Worm (Caenorhabditis elegans) whole organism, young adult: ENCODE data around the gene rpl-37.

ENCODE experiments used
- B0035.1 ChIP-seq: sonication (generic microtip); optimal IDR thresholded peaks from 2 replicates; lab custom pipeline; 2016; ENCODE audit warnings: missing genetic modification characterization, mild to moderate bottlenecking, missing compliant biosample characterization, missing genotype, missing genetic modification reagents
- B0261.1 ChIP-seq: sonication (generic microtip); optimal IDR thresholded peaks from 2 replicates; lab custom pipeline; 2016; ENCODE audit warnings: mild to moderate bottlenecking, missing genetic modification characterization, moderate library complexity, missing compliant biosample characterization
- B0336.3 ChIP-seq: fragments of 200-800 bp; sonication (Bioruptor generic); IDR thresholded peaks from 2 replicates; pipeline ENCODE4 v1.3.6; 2022; ENCODE audit warnings: missing genetic modification characterization, missing compliant biosample characterization
- C17E4.6 ChIP-seq: fragments of 200-800 bp; sonication (Bioruptor generic); IDR thresholded peaks from 2 replicates; pipeline ENCODE4 v1.3.6; 2022; ENCODE audit warnings: missing genetic modification reagents, missing genetic modification characterization, missing compliant biosample characterization
- D2030.7 ChIP-seq: fragments of 200-800 bp; sonication (Bioruptor generic); IDR thresholded peaks from 2 replicates; pipeline ENCODE4 v1.3.6; 2022; ENCODE audit warnings: missing genetic modification reagents, missing genetic modification characterization, missing compliant biosample characterization
- F10E7.11 ChIP-seq: sonication (generic microtip); optimal IDR thresholded peaks from 2 replicates; lab custom pipeline; 2017; ENCODE audit warnings: mild to moderate bottlenecking, missing genetic modification characterization, moderate library complexity, missing compliant biosample characterization
- F22D6.2 ChIP-seq: sonication (generic microtip); optimal IDR thresholded peaks from 2 replicates; lab custom pipeline; 2016; ENCODE audit warnings: mild to moderate bottlenecking, missing genetic modification characterization, missing compliant biosample characterization
- F39B2.1 ChIP-seq: fragments of 200-800 bp; sonication (Bioruptor generic); IDR thresholded peaks from 2 replicates; pipeline ENCODE4 v1.3.6; 2022; ENCODE audit warnings: missing genetic modification reagents, missing genetic modification characterization, missing compliant biosample characterization
- F52B5.7 ChIP-seq: sonication (generic microtip); optimal IDR thresholded peaks from 2 replicates; lab custom pipeline; 2016; ENCODE audit warnings: mild to moderate bottlenecking, missing genetic modification characterization, missing compliant biosample characterization
- F57A8.1 ChIP-seq: fragments of 200-800 bp; sonication (Bioruptor generic); optimal IDR thresholded peaks from 2 replicates; lab custom pipeline; 2018; ENCODE audit warnings: mild to moderate bottlenecking, missing genetic modification characterization, moderate library complexity, missing compliant biosample characterization
- K12H6.12 ChIP-seq: fragments of 200-800 bp; sonication (Bioruptor generic); optimal IDR thresholded peaks from 2 replicates; lab custom pipeline; 2018; ENCODE audit warnings: mild to moderate bottlenecking, missing genetic modification characterization, missing compliant biosample characterization
- T07F8.4 ChIP-seq: sonication (generic microtip); optimal IDR thresholded peaks from 2 replicates; lab custom pipeline; 2016; ENCODE audit warnings: mild to moderate bottlenecking, missing genetic modification characterization, moderate library complexity, missing compliant biosample characterization
- Y53G8AR.9 ChIP-seq: fragments of 200-800 bp; sonication (Bioruptor generic); conservative IDR thresholded peaks from 2 replicates; pipeline ENCODE4 v1.3.6; 2022; ENCODE audit warnings: missing genetic modification reagents, missing genetic modification characterization, missing compliant biosample characterization
- atf-7 ChIP-seq: sonication (generic microtip); optimal IDR thresholded peaks from 2 replicates; lab custom pipeline; 2017; ENCODE audit warnings: mild to moderate bottlenecking, missing genetic modification characterization, missing compliant biosample characterization
- attf-3 ChIP-seq: fragments of 200-800 bp; sonication (Bioruptor generic); conservative IDR thresholded peaks from 2 replicates; pipeline ENCODE4 v1.3.6; 2022; ENCODE audit warnings: missing genetic modification reagents, missing genetic modification characterization, missing compliant biosample characterization
- attf-5 ChIP-seq: fragments of 200-800 bp; sonication (Bioruptor generic); optimal IDR thresholded peaks from 2 replicates; lab custom pipeline; 2018; ENCODE audit warnings: mild to moderate bottlenecking, missing genetic modification characterization, missing compliant biosample characterization
- bed-1 ChIP-seq: fragments of 200-800 bp; sonication (Bioruptor generic); IDR thresholded peaks from 2 replicates; pipeline ENCODE4 v1.3.6; 2022; ENCODE audit warnings: missing genetic modification reagents, missing genetic modification characterization, missing compliant biosample characterization
- ccch-3 ChIP-seq: fragments of 200-800 bp; sonication (Bioruptor generic); optimal IDR thresholded peaks from 2 replicates; lab custom pipeline; 2018; ENCODE audit warnings: mild to moderate bottlenecking, missing genetic modification characterization, missing compliant biosample characterization
- cebp-2 ChIP-seq: fragments of 200-800 bp; sonication (Bioruptor generic); IDR thresholded peaks from 2 replicates; pipeline ENCODE4 v1.3.6; 2022; ENCODE audit warnings: missing genetic modification characterization, missing compliant biosample characterization
- ceh-40 ChIP-seq: fragments of 200-800 bp; sonication (Bioruptor generic); IDR thresholded peaks from 2 replicates; pipeline ENCODE4 v1.3.6; 2022; ENCODE audit warnings: missing genetic modification characterization, missing compliant biosample characterization
- ceh-79 ChIP-seq: sonication (generic microtip); optimal IDR thresholded peaks from 2 replicates; lab custom pipeline; 2017; ENCODE audit warnings: mild to moderate bottlenecking, missing genetic modification characterization, missing compliant biosample characterization
- dox-1 ChIP-seq: fragments of 200-800 bp; sonication (Bioruptor generic); IDR thresholded peaks from 2 replicates; pipeline ENCODE4 v1.3.6; 2022; ENCODE audit warnings: missing genetic modification reagents, missing genetic modification characterization, missing compliant biosample characterization
- dpff-1 ChIP-seq: sonication (generic microtip); optimal IDR thresholded peaks from 2 replicates; lab custom pipeline; 2017; ENCODE audit warnings: mild to moderate bottlenecking, missing genetic modification characterization, missing compliant biosample characterization
- egl-18 ChIP-seq: fragments of 200-800 bp; sonication (Bioruptor generic); IDR thresholded peaks from 2 replicates; pipeline ENCODE4 v1.3.6; 2022; ENCODE audit warnings: missing genetic modification reagents, missing genetic modification characterization, missing compliant biosample characterization
- egrh-3 ChIP-seq: fragments of 200-800 bp; sonication (Bioruptor generic); IDR thresholded peaks from 2 replicates; pipeline ENCODE4 v1.3.6; 2022; ENCODE audit warnings: missing genetic modification reagents, missing genetic modification characterization, missing compliant biosample characterization
- hlh-26 ChIP-seq: fragments of 200-800 bp; sonication (Bioruptor generic); conservative IDR thresholded peaks from 2 replicates; pipeline ENCODE4 v1.3.6; 2022; ENCODE audit warnings: missing genetic modification reagents, missing genetic modification characterization, missing compliant biosample characterization
- hmg-1.2 ChIP-seq: fragments of 200-800 bp; sonication (Bioruptor generic); IDR thresholded peaks from 2 replicates; pipeline ENCODE4 v1.3.6; 2022; ENCODE audit warnings: missing genetic modification reagents, missing genetic modification characterization, missing compliant biosample characterization
- lag-1 ChIP-seq: fragments of 200-800 bp; sonication (Bioruptor generic); IDR thresholded peaks from 2 replicates; pipeline ENCODE4 v1.3.6; 2022; ENCODE audit warnings: missing genetic modification reagents, missing genetic modification characterization, missing compliant biosample characterization
- let-526 ChIP-seq: fragments of 200-800 bp; sonication (Bioruptor generic); IDR thresholded peaks from 2 replicates; pipeline ENCODE4 v1.3.6; 2022; ENCODE audit warnings: missing genetic modification reagents, missing genetic modification characterization, missing compliant biosample characterization
- let-607 ChIP-seq, 2 experiments: fragments of 200-800 bp in 1 of 2; sonication (Bioruptor generic) in 1 of 2; sonication (generic microtip) in 1 of 2; optimal IDR thresholded peaks; 2 replicates each; lab custom pipeline; 2016 to 2018; ENCODE audit warnings: mild to moderate bottlenecking in 2 of 2, missing compliant biosample characterization in 2 of 2, missing genetic modification characterization in 2 of 2, moderate library complexity in 2 of 2, missing genotype in 1 of 2
- madf-10 ChIP-seq: sonication (generic microtip); optimal IDR thresholded peaks from 2 replicates; lab custom pipeline; 2016; ENCODE audit warnings: mild to moderate bottlenecking, missing genetic modification characterization, missing compliant biosample characterization
- madf-8 ChIP-seq: fragments of 200-800 bp; sonication (Bioruptor generic); conservative IDR thresholded peaks from 2 replicates; pipeline ENCODE4 v1.3.6; 2022; ENCODE audit warnings: missing genetic modification reagents, missing genetic modification characterization, missing compliant biosample characterization
- mel-28 ChIP-seq: sonication (generic microtip); optimal IDR thresholded peaks from 2 replicates; lab custom pipeline; 2016; ENCODE audit warnings: borderline replicate concordance, mild to moderate bottlenecking, missing genetic modification characterization, missing compliant biosample characterization
- nfya-1 ChIP-seq: sonication (generic microtip); optimal IDR thresholded peaks from 2 replicates; lab custom pipeline; 2017; ENCODE audit warnings: antibody characterized with exemption, missing compliant biosample characterization, missing genetic modification characterization, borderline replicate concordance; ENCODE audit not compliant: insufficient read depth
- nhr-27 ChIP-seq: fragments of 200-800 bp; sonication (Bioruptor generic); optimal IDR thresholded peaks from 2 replicates; lab custom pipeline; 2018; ENCODE audit warnings: mild to moderate bottlenecking, missing genetic modification characterization, moderate library complexity, missing compliant biosample characterization
- nhr-80 ChIP-seq: sonication (generic microtip); optimal IDR thresholded peaks from 2 replicates; lab custom pipeline; 2016; ENCODE audit warnings: missing genetic modification characterization, missing compliant biosample characterization
- pha-4 ChIP-seq: fragments of 150-350 bp; sonication (generic microtip); optimal IDR thresholded peaks from 2 replicates; lab custom pipeline; 2014; ENCODE audit warnings: missing biosample characterization, missing genetic modification reagents, missing genetic modification characterization
- rec-8 ChIP-seq, 2 experiments: sonication (generic microtip); optimal IDR thresholded peaks; 2 replicates each; lab custom pipeline; 2016; ENCODE audit warnings: mild to moderate bottlenecking in 2 of 2, missing genetic modification characterization in 2 of 2, missing genetic modification reagents in 2 of 2, missing genotype in 2 of 2, missing biosample characterization in 1 of 2, missing compliant biosample characterization in 1 of 2, moderate library complexity in 1 of 2
- rpc-1 ChIP-seq, 2 experiments: fragments of 150-350 bp in 1 of 2; sonication (generic microtip) in 1 of 2; optimal IDR thresholded peaks; 2 replicates each; lab custom pipeline; 2014 to 2018; ENCODE audit warnings: missing biosample characterization in 1 of 2, missing genetic modification characterization in 1 of 2, missing genetic modification reagents in 1 of 2, missing genotype in 1 of 2
- snpc-4 ChIP-seq, 5 experiments: fragments of 150-350 bp in 1 of 5; sonication (generic microtip) in 4 of 5; optimal IDR thresholded peaks; 2 replicates each; lab custom pipeline; 2014 to 2018; ENCODE audit warnings: missing genetic modification characterization in 5 of 5, missing biosample characterization in 3 of 5, antibody characterized with exemption in 2 of 5, mild to moderate bottlenecking in 2 of 5, missing compliant biosample characterization in 2 of 5, missing genotype in 2 of 5, moderate library complexity in 2 of 5, missing genetic modification reagents in 1 of 5
- somi-1 ChIP-seq: fragments of 200-800 bp; sonication (Bioruptor generic); optimal IDR thresholded peaks from 2 replicates; lab custom pipeline; 2018; ENCODE audit warnings: mild to moderate bottlenecking, missing genetic modification characterization, missing compliant biosample characterization
- sptf-2 ChIP-seq: fragments of 200-800 bp; sonication (Bioruptor generic); optimal IDR thresholded peaks from 2 replicates; lab custom pipeline; 2018; ENCODE audit warnings: mild to moderate bottlenecking, missing genetic modification characterization, missing compliant biosample characterization
- xnd-1 ChIP-seq: sonication (generic microtip); optimal IDR thresholded peaks from 2 replicates; lab custom pipeline; 2016; ENCODE audit warnings: missing genotype, missing genetic modification reagents, missing genetic modification characterization, missing compliant biosample characterization
- ztf-18 ChIP-seq: sonication (generic microtip); optimal IDR thresholded peaks from 2 replicates; lab custom pipeline; 2016; ENCODE audit warnings: missing genotype, mild to moderate bottlenecking, missing genetic modification characterization, missing compliant biosample characterization
- ztf-26 ChIP-seq: sonication (generic microtip); optimal IDR thresholded peaks from 2 replicates; lab custom pipeline; 2017; ENCODE audit warnings: missing genetic modification characterization, missing compliant biosample characterization
- ztf-28 ChIP-seq: fragments of 200-800 bp; sonication (Bioruptor generic); IDR thresholded peaks from 2 replicates; pipeline ENCODE4 v1.3.6; 2022; ENCODE audit warnings: missing genetic modification reagents, missing genetic modification characterization, missing compliant biosample characterization

rpl-37 gene

DNA sequence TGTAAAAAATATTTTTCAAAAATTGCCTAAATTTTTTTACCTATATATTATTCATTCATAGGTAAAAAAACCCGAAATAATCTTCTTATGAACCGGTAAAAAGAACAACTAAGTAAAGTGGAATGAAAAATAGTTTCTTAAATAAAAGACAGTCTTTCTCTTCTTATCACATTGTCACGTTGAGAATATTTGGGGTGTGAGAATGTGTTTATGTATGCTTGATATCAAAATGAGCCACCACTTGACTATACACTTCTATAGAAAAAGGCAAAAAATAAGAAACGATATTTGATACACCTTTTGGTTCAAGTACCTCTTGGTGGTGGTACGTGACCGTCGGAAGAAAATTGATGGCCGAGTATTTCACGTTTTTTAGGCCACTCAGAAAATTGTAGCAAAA is 8.9 kb upstream of the rpl-37 start, which contains the start of gene hmit-1.3:
Gene hmit-1.3, minus strand, starts transcription at position 103 of the 400 bp plus-strand sequence.
- TF ChIP-seq nhr-80 (tag; lab: Kevin White, UChicago) (peak; percentile 8), ztf-28 (GFP tag; lab: Robert Waterston, UW) (no peak)

DNA sequence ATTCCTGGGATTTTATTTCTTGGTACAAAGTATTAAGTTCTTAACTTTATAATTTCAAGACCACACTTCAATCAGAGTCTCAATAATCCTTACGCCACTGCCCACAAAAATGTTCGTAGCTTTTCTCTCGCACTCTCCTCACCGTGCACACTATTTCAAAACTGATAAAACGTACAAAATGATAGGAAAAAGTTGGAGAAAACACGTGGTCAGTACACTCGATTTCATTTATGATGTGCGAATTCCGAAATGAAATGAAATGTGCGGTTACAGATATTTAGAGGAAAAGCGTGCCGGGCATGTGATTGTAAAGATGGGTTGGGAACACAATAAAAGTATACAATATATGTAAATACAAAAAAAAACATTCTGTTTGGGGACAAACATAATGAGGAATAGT is 8.0 kb upstream of the rpl-37 start:
- no peak for TF ChIP-seq F10E7.11 (tag; lab: Kevin White, UChicago)
- TF ChIP-seq F22D6.2: no peak
- TF ChIP-seq snpc-4 (GFP tag; optimal IDR thresholded peaks at IDR 0.05; lab: Kevin White, UChicago): no peak
- TF ChIP-seq snpc-4 (tag; optimal IDR thresholded peaks at IDR 0.05; lab: Kevin White, UChicago): no peak
- no peak for TF ChIP-seq attf-3 (GFP tag; lab: Robert Waterston, UW)
- TF ChIP-seq attf-5 (GFP tag; lab: Kevin White, UChicago): no peak
- no peak for TF ChIP-seq B0035.1
- TF ChIP-seq rec-8 (tag; optimal IDR thresholded peaks at IDR 0.05; lab: Kevin White, UChicago): no peak
- TF ChIP-seq sptf-2: no peak
- no peak for TF ChIP-seq mel-28 (tag; lab: Kevin White, UChicago)
- TF ChIP-seq B0336.3 (GFP tag; lab: Robert Waterston, UW): no peak
- TF ChIP-seq madf-8 (GFP tag; lab: Robert Waterston, UW): no peak
- TF ChIP-seq C17E4.6 (GFP tag; lab: Robert Waterston, UW): no peak
- TF ChIP-seq cebp-2 (GFP tag; lab: Robert Waterston, UW): no peak
- TF ChIP-seq pha-4 (tag; lab: Kevin White, UChicago): no peak
- TF ChIP-seq B0261.1 (tag; lab: Kevin White, UChicago): no peak
- TF ChIP-seq somi-1 (GFP tag; lab: Kevin White, UChicago): no peak
- TF ChIP-seq nhr-27: no peak
- peak; percentile 47 for TF ChIP-seq atf-7 (tag; lab: Kevin White, UChicago)
- no peak for TF ChIP-seq F39B2.1
- no peak for TF ChIP-seq let-526 (GFP tag; lab: Robert Waterston, UW)
- TF ChIP-seq K12H6.12 (tag; lab: Kevin White, UChicago): no peak
- peak; percentile 70 to 76 for TF ChIP-seq let-607 (tag; optimal IDR thresholded peaks at IDR 0.05; lab: Kevin White, UChicago)
- no peak for TF ChIP-seq dpff-1 (tag; lab: Kevin White, UChicago)
- TF ChIP-seq hmg-1.2: peak; percentile 63; the same call in 1 of the 2 replicates
- no peak for TF ChIP-seq bed-1
- TF ChIP-seq ceh-79 (tag; lab: Kevin White, UChicago): no peak
- no peak for TF ChIP-seq D2030.7 (GFP tag; lab: Robert Waterston, UW)
- no peak for TF ChIP-seq F52B5.7 (tag; lab: Kevin White, UChicago)
- no peak for TF ChIP-seq ztf-18 (tag; lab: Kevin White, UChicago)
- TF ChIP-seq xnd-1 (tag; lab: Kevin White, UChicago): no peak
- no peak for TF ChIP-seq ccch-3 (GFP tag; lab: Kevin White, UChicago)
- no peak for TF ChIP-seq egl-18
- TF ChIP-seq nfya-1 (tag; lab: Kevin White, UChicago): no peak
- no peak for TF ChIP-seq egrh-3
- peak; percentile 34; the same call in 1 of the 2 replicates for TF ChIP-seq dox-1
- TF ChIP-seq madf-10 (tag; lab: Kevin White, UChicago): peak; percentile 3
- no peak for TF ChIP-seq F57A8.1 (GFP tag; lab: Kevin White, UChicago)
- no peak for TF ChIP-seq ztf-26 (tag; lab: Kevin White, UChicago)
- no peak for TF ChIP-seq rpc-1 (optimal IDR thresholded peaks at IDR 0.05; lab: Kevin White, UChicago)
- no peak for TF ChIP-seq rpc-1 (tag; optimal IDR thresholded peaks at IDR 0.05; lab: Kevin White, UChicago)
- no peak for TF ChIP-seq lag-1
- TF ChIP-seq T07F8.4 (tag; lab: Kevin White, UChicago): no peak
- no peak for TF ChIP-seq Y53G8AR.9 (GFP tag; lab: Robert Waterston, UW)
- TF ChIP-seq ztf-28 (GFP tag; lab: Robert Waterston, UW): no peak
- TF ChIP-seq hlh-26 (GFP tag; lab: Robert Waterston, UW): no peak
- TF ChIP-seq ceh-40 (GFP tag; lab: Robert Waterston, UW): no peak
